Worm (Caenorhabditis elegans) whole organism, L3 larva: ENCODE results near the gene ZK792.1.

Experiments
- aly-2 ChIP-seq: fragments of 150-350 bp; optimal IDR thresholded peaks from 2 replicates; lab custom pipeline; 2014; ENCODE audit warnings: missing biosample characterization, missing genetic modification characterization
- daf-12 ChIP-seq: fragments of 150-350 bp; optimal IDR thresholded peaks from 2 replicates; lab custom pipeline; 2014; ENCODE audit warnings: missing biosample characterization, missing genetic modification reagents, missing genetic modification characterization
- egl-5 ChIP-seq: fragments of 150-350 bp; optimal IDR thresholded peaks from 2 replicates; lab custom pipeline; 2017; ENCODE audit warnings: missing biosample characterization, missing genetic modification reagents, missing genetic modification characterization, inconsistent platforms
- elt-3 ChIP-seq, 3 experiments: fragments of 150-350 bp in 1 of 3; sonication (generic microtip) in 2 of 3; optimal IDR thresholded peaks; 2 replicates in 2 of 3; 4 replicates in 1 of 3; lab custom pipeline; 2014 to 2017; ENCODE audit warnings: missing biosample characterization in 3 of 3, missing genetic modification characterization in 3 of 3
- eor-1 ChIP-seq, 2 experiments: fragments of 150-350 bp; optimal IDR thresholded peaks; 2 replicates each; lab custom pipeline; 2014 to 2018; ENCODE audit warnings: missing biosample characterization in 2 of 2, missing genetic modification characterization in 2 of 2
- fkh-10 ChIP-seq: sonication (generic microtip); optimal IDR thresholded peaks from 2 replicates; lab custom pipeline; 2017; ENCODE audit warnings: missing biosample characterization, missing genetic modification reagents, missing genetic modification characterization
- fkh-2 ChIP-seq: fragments of 150-350 bp; optimal IDR thresholded peaks from 2 replicates; lab custom pipeline; 2014; ENCODE audit warnings: missing biosample characterization, missing genetic modification reagents, missing genetic modification characterization
- fos-1 ChIP-seq: fragments of 150-350 bp; optimal IDR thresholded peaks from 2 replicates; lab custom pipeline; 2014; ENCODE audit warnings: missing biosample characterization, missing genetic modification characterization
- hmg-11 ChIP-seq: sonication (generic microtip); optimal IDR thresholded peaks from 2 replicates; lab custom pipeline; 2016; ENCODE audit warnings: missing genetic modification characterization, missing compliant biosample characterization
- jun-1 ChIP-seq: fragments of 150-350 bp; optimal IDR thresholded peaks from 2 replicates; lab custom pipeline; 2014; ENCODE audit warnings: missing biosample characterization, missing genetic modification reagents, missing genetic modification characterization
- lin-39 ChIP-seq: fragments of 150-350 bp; optimal IDR thresholded peaks from 2 replicates; lab custom pipeline; 2018; ENCODE audit warnings: missing biosample characterization, missing genetic modification reagents, missing genetic modification characterization
- mdl-1 ChIP-seq: fragments of 150-350 bp; optimal IDR thresholded peaks from 2 replicates; lab custom pipeline; 2014; ENCODE audit warnings: missing biosample characterization, missing genetic modification characterization
- nfya-1 ChIP-seq: sonication (generic microtip); optimal IDR thresholded peaks from 2 replicates; lab custom pipeline; 2017; ENCODE audit warnings: missing genetic modification characterization, mild to moderate bottlenecking, missing compliant biosample characterization, antibody characterized with exemption, moderate library complexity; ENCODE audit not compliant: insufficient read depth
- nhr-11 ChIP-seq: fragments of 150-350 bp; optimal IDR thresholded peaks from 2 replicates; lab custom pipeline; 2014; ENCODE audit warnings: missing biosample characterization, missing genetic modification characterization
- nhr-23 ChIP-seq: fragments of 150-350 bp; optimal IDR thresholded peaks from 2 replicates; lab custom pipeline; 2014; ENCODE audit warnings: missing biosample characterization, missing genetic modification reagents, missing genetic modification characterization
- nhr-25 ChIP-seq: sonication (generic microtip); optimal IDR thresholded peaks from 2 replicates; lab custom pipeline; 2017; ENCODE audit warnings: missing biosample characterization, missing genetic modification characterization
- nhr-67 ChIP-seq: fragments of 150-350 bp; optimal IDR thresholded peaks from 2 replicates; lab custom pipeline; 2014; ENCODE audit warnings: missing biosample characterization, missing genetic modification characterization
- nhr-76 ChIP-seq: fragments of 150-350 bp; sonication (generic microtip); optimal IDR thresholded peaks from 5 replicates; lab custom pipeline; 2014; ENCODE audit warnings: missing biosample characterization, missing genetic modification characterization
- nhr-77 ChIP-seq: fragments of 150-350 bp; optimal IDR thresholded peaks from 2 replicates; lab custom pipeline; 2014; ENCODE audit warnings: missing biosample characterization, missing genetic modification characterization
- pha-4 ChIP-seq: fragments of 150-350 bp; optimal IDR thresholded peaks from 2 replicates; lab custom pipeline; 2014; ENCODE audit warnings: missing biosample characterization, missing genetic modification reagents, missing genetic modification characterization
- sea-2 ChIP-seq: fragments of 150-350 bp; sonication (generic microtip); optimal IDR thresholded peaks from 4 replicates; lab custom pipeline; 2014; ENCODE audit warnings: missing biosample characterization, missing genetic modification reagents, missing genetic modification characterization
- skn-1 ChIP-seq: fragments of 150-350 bp; optimal IDR thresholded peaks from 2 replicates; lab custom pipeline; 2014; ENCODE audit warnings: missing biosample characterization, missing genetic modification characterization
- unc-62 ChIP-seq: fragments of 150-350 bp; sonication (generic microtip); optimal IDR thresholded peaks from 4 replicates; lab custom pipeline; 2014; ENCODE audit warnings: missing biosample characterization, missing genetic modification reagents, missing genetic modification characterization
- zag-1 ChIP-seq: fragments of 150-350 bp; optimal IDR thresholded peaks from 2 replicates; lab custom pipeline; 2014; ENCODE audit warnings: missing biosample characterization, missing genetic modification characterization
- ztf-11 ChIP-seq: fragments of 150-350 bp; optimal IDR thresholded peaks from 2 replicates; lab custom pipeline; 2014; ENCODE audit warnings: missing biosample characterization, missing genetic modification characterization

ZK792.1 gene

ce11 chrIV:11701878-11702277, 42.2 kb downstream of the ZK792.1 start:
- TF ChIP-seq mdl-1 (tag; lab: Kevin White, UChicago) (no peak), nhr-25 (peak; percentile 79), nhr-23 (tag; lab: Kevin White, UChicago) (peak; percentile 29), aly-2 (tag; lab: Kevin White, UChicago) (no peak)

ce11 chrIV:11703685-11704296, 44.1 kb downstream of the ZK792.1 start, which contains the start of the genes T22B3.3 and alg-3:
TSS of gene T22B3.3 (minus strand) at chrIV:11703785.
TSS of gene alg-3 (plus strand) at chrIV:11704246.
- TF ChIP-seq elt-3 (tag; optimal IDR thresholded peaks at IDR 0.05; lab: Kevin White, UChicago) (no peak), daf-12 (tag; lab: Kevin White, UChicago) (no peak), nhr-76 (tag; lab: Kevin White, UChicago) (no peak), nhr-23 (tag; lab: Kevin White, UChicago) (no peak), zag-1 (tag; lab: Kevin White, UChicago) (no peak), pha-4 (tag; lab: Kevin White, UChicago) (no peak), fkh-2 (tag; lab: Kevin White, UChicago) (no peak), hmg-11 (no peak), nhr-25 (no peak), fos-1 (no peak), fkh-10 (GFP tag; lab: Kevin White, UChicago) (no peak), sea-2 (GFP tag; lab: Kevin White, UChicago) (no peak), nfya-1 (tag; lab: Kevin White, UChicago) (no peak), jun-1 (tag; lab: Kevin White, UChicago) (no peak), nhr-77 (no peak), skn-1 (no peak), eor-1 (tag; optimal IDR thresholded peaks at IDR 0.05; lab: Kevin White, UChicago) (no peak)

ce11 chrIV:11710331-11710730, 50.7 kb downstream of the ZK792.1 start:
- TF ChIP-seq nfya-1 (tag; lab: Kevin White, UChicago): peak; percentile 6
- peak; percentile 1 for TF ChIP-seq nhr-11 (tag; lab: Kevin White, UChicago)
- TF ChIP-seq egl-5: peak; percentile 79
- no peak for TF ChIP-seq fkh-2 (tag; lab: Kevin White, UChicago)

- TF ChIP-seq unc-62 (GFP tag; lab: Kevin White, UChicago): peak; percentile 9
- no peak for TF ChIP-seq ztf-11 (tag; lab: Kevin White, UChicago)
- TF ChIP-seq lin-39 (tag; lab: Kevin White, UChicago): peak; percentile 51
- TF ChIP-seq, all 47 proteins: peak for 2
Observed at ce11 chrIV:11713289-11713688, 53.6 kb downstream of the ZK792.1 start.

ce11 chrIV:11714739-11715138, 55.1 kb downstream of the ZK792.1 start, which contains the start of gene magi-1:
TSS of gene magi-1 (plus strand) at chrIV:11715039.
- TF ChIP-seq nhr-77 (no peak), nhr-67 (tag; lab: Kevin White, UChicago) (no peak), nfya-1 (tag; lab: Kevin White, UChicago) (no peak), fkh-2 (tag; lab: Kevin White, UChicago) (no peak)
